Worm (Caenorhabditis elegans) whole organism, L4/young adult: Measurements from ENCODE around the gene F43C1.7.

Experiments
- W03F9.2 ChIP-seq: fragments of 150-350 bp; optimal IDR thresholded peaks from 2 replicates; lab custom pipeline; 2014; ENCODE audit warnings: missing biosample characterization, missing genetic modification characterization
- dao-5 ChIP-seq: sonication (generic microtip); optimal IDR thresholded peaks from 2 replicates; lab custom pipeline; 2016; ENCODE audit warnings: missing genotype, missing genetic modification characterization, moderate library complexity, missing compliant biosample characterization
- him-1 ChIP-seq: sonication (generic microtip); optimal IDR thresholded peaks from 2 replicates; lab custom pipeline; 2016; ENCODE audit warnings: missing genotype, missing genetic modification reagents, missing genetic modification characterization, missing compliant biosample characterization

F43C1.7 gene

DNA sequence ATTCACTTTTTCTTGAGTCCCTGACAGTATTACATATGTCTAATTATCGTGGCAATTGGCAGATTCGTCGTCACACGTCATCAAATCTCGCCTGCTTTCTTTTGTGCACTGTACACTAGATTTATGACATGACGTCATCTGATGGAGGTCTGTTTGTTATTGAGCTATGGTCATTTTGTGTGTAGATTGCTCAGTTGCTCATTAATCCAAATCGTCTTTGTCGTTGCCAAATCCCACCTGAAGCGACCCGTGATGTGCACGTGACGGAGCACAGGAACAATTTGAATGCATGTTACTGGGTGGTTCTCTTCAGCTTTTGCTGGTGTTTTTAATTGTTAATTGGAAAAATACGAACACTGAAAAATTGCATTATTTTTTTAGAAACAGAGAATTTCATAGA, 30.5 kb upstream of the F43C1.7 start:
- TF ChIP-seq dao-5 (tag; lab: Kevin White, UChicago) (no peak), W03F9.2 (no peak), him-1 (tag; lab: Kevin White, UChicago) (no peak)

DNA sequence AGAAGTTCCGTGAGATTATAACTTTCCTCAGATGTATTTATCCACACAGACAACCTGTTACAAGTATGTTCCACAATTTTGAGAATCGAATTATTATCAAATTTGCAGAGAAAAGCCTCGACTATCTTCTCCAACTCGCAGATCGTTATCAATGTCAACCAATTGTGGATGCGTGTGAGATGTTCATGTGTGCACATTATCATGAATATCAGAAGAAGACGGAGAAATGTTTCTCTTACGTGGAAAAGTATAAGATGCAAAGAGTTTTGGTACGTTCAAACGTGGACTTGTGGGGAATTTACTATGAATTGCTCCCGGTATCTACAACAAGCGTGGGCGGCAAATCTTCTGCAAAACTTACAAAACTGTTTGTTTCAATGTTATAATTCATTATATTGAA, 28.7 kb upstream of the F43C1.7 start:
- TF ChIP-seq W03F9.2 (no peak), dao-5 (tag; lab: Kevin White, UChicago) (no peak), him-1 (tag; lab: Kevin White, UChicago) (no peak)

ce11 chrIII:4269220-4269935, 27.0 kb upstream of the F43C1.7 start, which contains the start of the genes sftb-1 and R10E4.1:
TSS of gene sftb-1 (minus strand) at chrIII:4269270.
TSS of gene R10E4.1 (plus strand) at chrIII:4269743.
- no peak for TF ChIP-seq him-1 (tag; lab: Kevin White, UChicago)
- peak; percentile 64 for TF ChIP-seq W03F9.2

DNA sequence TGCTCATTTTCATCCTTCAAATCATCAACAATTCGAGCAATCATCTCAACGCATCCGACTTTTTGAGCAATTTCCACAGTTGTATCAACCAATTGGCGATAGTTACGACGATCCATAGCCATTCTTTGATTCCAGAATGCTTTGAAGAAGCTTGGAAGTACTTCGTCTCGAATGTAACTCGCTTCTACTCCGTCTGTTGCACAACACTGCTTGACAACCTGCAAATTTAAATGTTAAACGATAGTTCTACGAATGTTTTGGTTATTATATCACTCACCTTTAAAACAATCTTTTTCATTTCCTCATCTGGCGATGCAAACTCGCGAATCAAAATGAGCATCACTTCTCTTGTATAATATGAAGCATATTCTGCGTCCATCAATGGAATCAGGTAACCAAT, 23.5 kb upstream of the F43C1.7 start:
- TF ChIP-seq him-1 (tag; lab: Kevin White, UChicago) (no peak), dao-5 (tag; lab: Kevin White, UChicago) (no peak), W03F9.2 (no peak)

- TF ChIP-seq dao-5 (tag; lab: Kevin White, UChicago) (no peak), him-1 (tag; lab: Kevin White, UChicago) (no peak), W03F9.2 (no peak)
These were observed 20.7 kb upstream of the F43C1.7 start, which contains the start of gene T08A11.1 for ce11 chrIII:4263048-4263447. TSS of gene T08A11.1 (minus strand) at chrIII:4263148.

DNA sequence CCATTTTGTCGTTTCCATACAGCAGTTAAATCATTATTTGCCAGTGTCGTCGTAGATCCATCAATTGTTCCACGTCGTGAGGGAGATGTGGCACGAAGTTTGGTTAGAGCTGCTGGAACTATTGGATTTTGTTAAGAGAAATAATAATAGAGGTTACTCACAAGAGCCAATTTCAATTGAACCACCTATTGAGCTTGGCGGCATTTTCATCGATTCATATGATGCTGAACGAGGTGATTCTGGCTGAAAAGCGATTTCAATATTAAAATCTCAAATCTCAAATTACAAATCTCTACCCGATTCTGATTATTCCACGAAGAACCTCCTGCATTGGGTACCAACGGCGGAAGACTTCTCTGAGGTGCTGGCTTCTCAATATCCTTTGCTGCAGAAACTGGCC, 15.5 kb upstream of the F43C1.7 start:
- TF ChIP-seq W03F9.2: no peak
- no peak for TF ChIP-seq dao-5 (tag; lab: Kevin White, UChicago)
- no peak for TF ChIP-seq him-1 (tag; lab: Kevin White, UChicago)

- no peak for TF ChIP-seq him-1 (tag; lab: Kevin White, UChicago)
- no peak for TF ChIP-seq dao-5 (tag; lab: Kevin White, UChicago)
- TF ChIP-seq W03F9.2: no peak
These were observed 5.2 kb upstream of the F43C1.7 start, which contains the start of gene Y44F5A.1 for ce11 chrIII:4247571-4247970. TSS of gene Y44F5A.1 (minus strand) at chrIII:4247671.

DNA sequence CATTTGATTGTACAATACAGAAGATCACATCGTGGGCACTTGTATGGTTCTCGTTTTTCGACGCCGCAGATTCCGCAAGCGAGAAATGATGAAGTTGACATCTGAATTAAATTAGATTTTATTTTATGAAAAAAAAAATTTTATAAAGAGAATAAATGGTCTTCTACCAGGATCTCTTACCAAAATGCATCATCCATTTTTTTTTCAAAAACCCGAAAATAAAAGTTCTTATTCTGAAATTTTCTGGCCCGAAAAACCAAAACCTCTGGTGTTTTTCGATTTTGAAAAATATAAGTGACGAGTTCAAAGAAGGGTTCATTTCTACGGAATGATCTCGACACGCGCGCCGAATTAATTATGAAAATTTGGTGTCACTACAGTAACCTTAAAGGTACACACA, 1.9 kb upstream of the F43C1.7 start, which contains the start of gene zhit-2:
TSS of gene zhit-2 (minus strand) at position 101 of the 400 bp plus-strand sequence.
- TF ChIP-seq dao-5 (tag; lab: Kevin White, UChicago) (no peak), him-1 (tag; lab: Kevin White, UChicago) (no peak), W03F9.2 (no peak)

- no peak for TF ChIP-seq W03F9.2
- TF ChIP-seq dao-5 (tag; lab: Kevin White, UChicago): no peak
- no peak for TF ChIP-seq him-1 (tag; lab: Kevin White, UChicago)
These were observed 1.1 kb upstream of the F43C1.7 start, which contains the start of gene mrpl-21 for ce11 chrIII:4243461-4243860. TSS of gene mrpl-21 (minus strand) at chrIII:4243561.

DNA sequence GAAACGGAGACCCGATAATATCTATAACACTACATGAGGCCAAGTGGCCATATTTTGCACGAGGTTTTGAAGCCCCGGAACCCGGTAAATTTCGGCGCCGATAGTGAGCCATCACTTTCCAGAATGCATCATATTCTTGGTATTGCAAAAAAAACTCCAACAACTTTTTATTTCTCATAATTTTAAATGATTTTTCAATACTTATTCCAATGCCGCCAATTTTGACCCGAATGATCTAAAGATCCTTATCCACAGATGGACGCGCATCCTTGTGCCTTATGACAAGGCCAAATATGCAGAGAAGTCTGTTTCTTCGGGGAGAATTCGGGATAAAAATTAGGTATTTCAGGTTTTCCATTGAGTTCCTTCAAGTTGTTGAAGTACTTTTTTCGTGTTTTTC, 1.2 kb downstream of the F43C1.7 start:
- no peak for TF ChIP-seq dao-5 (tag; lab: Kevin White, UChicago)
- no peak for TF ChIP-seq W03F9.2
- no peak for TF ChIP-seq him-1 (tag; lab: Kevin White, UChicago)

DNA sequence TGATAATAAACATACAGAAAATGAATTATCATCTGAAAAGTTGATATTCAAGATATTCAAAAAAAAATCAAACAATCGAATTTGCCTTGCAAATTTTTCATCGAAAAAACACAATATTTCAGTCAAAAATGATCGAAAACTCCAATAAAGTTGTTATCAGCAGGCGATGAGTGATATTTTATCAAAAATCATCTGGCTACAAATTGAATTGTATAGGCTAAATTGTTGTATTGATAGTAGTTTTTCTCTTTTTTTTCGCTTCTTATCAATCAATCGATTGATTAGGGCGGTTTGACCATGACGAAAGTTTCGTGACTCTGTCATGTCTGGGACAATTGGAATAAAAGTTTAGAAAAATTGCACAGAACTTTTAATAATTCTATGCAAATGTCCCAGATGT, 2.2 kb downstream of the F43C1.7 start:
- TF ChIP-seq W03F9.2 (no peak), him-1 (tag; lab: Kevin White, UChicago) (no peak), dao-5 (tag; lab: Kevin White, UChicago) (no peak)

DNA sequence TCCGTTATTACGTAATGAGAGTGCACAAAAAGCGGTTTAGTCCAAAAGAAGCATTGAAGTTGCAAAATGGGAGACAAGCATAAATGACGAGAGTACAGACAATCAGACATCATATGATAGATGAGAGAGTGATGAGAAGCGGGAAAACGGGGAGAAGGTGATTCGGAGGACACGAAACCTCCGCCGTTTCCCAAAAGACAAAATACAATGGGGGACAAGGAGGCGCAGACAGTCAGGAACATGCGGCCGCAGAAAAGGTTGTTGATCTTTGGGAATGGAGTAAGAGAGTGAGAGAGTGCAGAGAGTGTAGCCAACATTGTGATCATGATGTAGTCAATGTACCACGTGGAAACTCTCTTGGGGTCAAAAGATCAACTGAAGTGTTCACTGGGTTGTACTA, 4.7 kb downstream of the F43C1.7 start:
- TF ChIP-seq dao-5 (tag; lab: Kevin White, UChicago) (no peak), W03F9.2 (peak; percentile 68), him-1 (tag; lab: Kevin White, UChicago) (peak; percentile 31)

- no peak for TF ChIP-seq W03F9.2
- TF ChIP-seq dao-5 (tag; lab: Kevin White, UChicago): no peak
- no peak for TF ChIP-seq him-1 (tag; lab: Kevin White, UChicago)
These were observed 6.2 kb downstream of the F43C1.7 start for ce11 chrIII:4236178-4236577.

ce11 chrIII:4234642-4235295, 7.6 kb downstream of the F43C1.7 start:
- TF ChIP-seq him-1 (tag; lab: Kevin White, UChicago): no peak
- no peak for TF ChIP-seq dao-5 (tag; lab: Kevin White, UChicago)
- TF ChIP-seq W03F9.2: no peak
